Worm (Caenorhabditis elegans): Measurements from ENCODE around the gene C18A11.4.

C18A11.4 gene

DNA sequence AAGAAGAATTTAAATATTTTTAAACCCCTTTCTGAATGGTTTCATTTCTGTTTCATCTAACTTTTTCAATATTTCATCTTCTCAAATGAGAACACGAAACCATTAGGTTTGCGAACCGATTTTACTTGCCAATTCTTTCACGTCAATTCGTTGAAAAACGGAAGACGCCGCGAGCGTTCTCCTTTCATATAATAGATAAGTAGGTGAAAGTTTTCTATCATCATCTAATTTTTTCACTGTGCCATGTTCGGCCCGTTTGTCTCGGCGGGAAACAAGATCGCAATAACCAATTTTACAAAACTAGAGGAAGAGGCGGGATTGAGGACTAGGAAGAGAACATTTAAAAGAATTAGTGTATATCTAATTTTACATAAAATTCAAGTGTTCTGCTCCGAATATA is at the start of gene C18A11.4:
Gene C18A11.4, plus strand, starts transcription at position 367 of the 400 bp plus-strand sequence.
- no peak for TF ChIP-seq lin-13 (tag; optimal IDR thresholded peaks at IDR 0.05)

DNA sequence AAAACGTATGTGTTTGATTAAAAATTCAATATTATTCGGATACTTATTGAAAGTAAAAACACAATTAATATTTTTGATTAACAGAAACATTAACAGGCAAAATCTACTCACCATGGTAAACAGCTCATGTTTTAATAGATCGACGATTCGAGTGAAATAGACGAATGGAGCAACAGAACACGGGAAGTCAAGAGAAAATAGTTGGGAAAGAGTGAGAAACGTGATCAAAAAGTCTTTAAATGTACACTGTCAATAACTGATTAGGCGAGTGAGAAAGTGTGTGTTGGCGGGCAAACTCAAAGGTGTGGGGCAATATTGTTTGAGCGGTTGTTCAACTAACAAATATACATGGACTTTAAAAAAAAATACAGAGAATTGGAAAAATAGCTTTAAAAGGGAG is 47.4 kb upstream of the C18A11.4 start, which contains the start of gene sdpn-1:
Gene sdpn-1, minus strand, starts transcription at position 262 of the 400 bp plus-strand sequence.
- no peak for TF ChIP-seq elt-3 (tag; optimal IDR thresholded peaks at IDR 0.05)

DNA sequence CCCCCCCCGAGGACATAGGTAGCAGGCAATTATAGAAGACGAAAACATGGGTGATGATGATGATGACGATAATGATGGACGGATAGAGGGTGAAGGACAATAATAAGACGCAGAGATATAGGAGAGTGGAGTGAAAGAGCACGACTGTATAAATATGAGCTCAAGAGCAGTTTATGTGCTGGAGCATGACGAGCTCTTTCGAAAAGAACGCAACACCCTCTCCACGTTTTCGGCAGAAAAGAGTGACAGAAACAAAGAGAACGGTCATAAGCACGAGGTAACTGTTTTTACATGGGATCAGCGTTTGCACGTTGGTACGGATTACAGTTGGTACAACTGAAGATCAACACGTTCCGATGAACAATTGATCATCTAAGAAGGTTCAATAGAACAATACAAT is 46.4 kb upstream of the C18A11.4 start:
- TF ChIP-seq elt-3 (tag; optimal IDR thresholded peaks at IDR 0.05) (no peak), ceh-43 (GFP tag; optimal IDR thresholded peaks at IDR 0.05) (peak; percentile 14), pha-4 (tag; optimal IDR thresholded peaks at IDR 0.05) (peak; percentile 8)

DNA sequence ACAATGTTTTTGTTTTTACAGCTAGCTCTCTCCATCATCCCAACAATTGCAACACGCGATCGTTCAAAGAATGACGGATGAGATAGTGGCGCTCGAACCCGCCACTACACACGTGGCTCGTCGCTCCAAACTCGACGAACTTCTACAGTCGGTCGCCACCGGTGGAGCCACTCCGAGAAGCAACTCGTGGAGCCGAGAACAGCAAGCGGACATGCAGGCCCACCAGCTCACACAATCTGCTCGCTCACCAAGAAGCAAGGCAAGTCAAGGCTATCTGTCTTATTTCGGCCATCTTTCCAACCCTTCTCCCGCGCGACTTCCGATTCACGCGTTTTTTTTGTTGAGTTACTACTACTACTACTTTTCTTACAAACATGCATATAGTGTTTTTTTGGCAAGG is 41.7 kb upstream of the C18A11.4 start, which contains the start of the genes F45E1.1 and F45E1.2:
Gene F45E1.1, plus strand, starts transcription at position 20 of the 400 bp plus-strand sequence.
Gene F45E1.2, plus strand, starts transcription at position 71 of the 400 bp plus-strand sequence.
- TF ChIP-seq flh-1 (GFP tag; optimal IDR thresholded peaks at IDR 0.05) (no peak), sptf-1 (tag; optimal IDR thresholded peaks at IDR 0.05) (no peak), ceh-83 (GFP tag; optimal IDR thresholded peaks at IDR 0.05) (no peak), lin-13 (tag; optimal IDR thresholded peaks at IDR 0.05) (no peak), nhr-76 (tag; optimal IDR thresholded peaks at IDR 0.05) (no peak), lsy-2 (tag; optimal IDR thresholded peaks at IDR 0.05) (no peak), ceh-39 (tag; optimal IDR thresholded peaks at IDR 0.05) (no peak), tbx-8 (GFP tag; optimal IDR thresholded peaks at IDR 0.05) (no peak), unc-62 (GFP tag; optimal IDR thresholded peaks at IDR 0.05) (no peak), ham-2 (GFP tag; optimal IDR thresholded peaks at IDR 0.05) (no peak), zip-8 (tag; optimal IDR thresholded peaks at IDR 0.05) (no peak), unc-120 (tag; optimal IDR thresholded peaks at IDR 0.05; ENCODE audit: poor library complexity, severe bottlenecking) (no peak), bed-3 (GFP tag; optimal IDR thresholded peaks at IDR 0.05) (no peak), blmp-1 (tag; optimal IDR thresholded peaks at IDR 0.05) (no peak), nhr-28 (tag; optimal IDR thresholded peaks at IDR 0.05) (no peak), ces-1 (GFP tag; optimal IDR thresholded peaks at IDR 0.05) (no peak)

DNA sequence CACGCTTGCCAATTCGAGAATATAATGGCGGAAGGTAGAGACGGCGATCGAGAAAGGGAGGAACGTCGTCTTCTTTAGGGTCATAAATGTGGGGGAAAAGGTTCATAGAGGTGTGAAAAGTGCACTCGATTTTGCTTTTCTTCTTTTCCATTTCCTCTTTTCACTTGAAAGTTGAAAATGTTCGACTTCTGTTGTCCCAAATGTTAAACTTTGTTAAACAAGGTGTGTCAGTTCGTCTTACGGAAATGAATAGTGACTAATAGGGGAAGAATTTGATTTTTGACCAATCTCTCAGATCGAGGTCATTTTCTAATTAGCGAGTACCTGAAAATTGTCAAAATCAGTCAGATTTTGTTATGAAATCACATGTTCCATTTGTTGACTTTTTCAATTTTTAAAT is 40.5 kb upstream of the C18A11.4 start:
- TF ChIP-seq ztf-11 (tag; optimal IDR thresholded peaks at IDR 0.05) (no peak), lin-32 (GFP tag; optimal IDR thresholded peaks at IDR 0.05) (no peak), sem-2 (GFP tag; optimal IDR thresholded peaks at IDR 0.05) (no peak), unc-120 (tag; optimal IDR thresholded peaks at IDR 0.05; ENCODE audit: poor library complexity, severe bottlenecking) (no peak), hlh-1 (tag; optimal IDR thresholded peaks at IDR 0.05) (no peak), zip-8 (tag; optimal IDR thresholded peaks at IDR 0.05) (no peak), elt-1 (tag; optimal IDR thresholded peaks at IDR 0.05; ENCODE audit: borderline replicate concordance, insufficient read depth) (no peak), elt-3 (tag; optimal IDR thresholded peaks at IDR 0.05) (no peak), flh-1 (GFP tag; optimal IDR thresholded peaks at IDR 0.05) (no peak), tbx-8 (GFP tag; optimal IDR thresholded peaks at IDR 0.05) (no peak), sptf-1 (tag; optimal IDR thresholded peaks at IDR 0.05) (no peak), drap-1 (GFP tag; optimal IDR thresholded peaks at IDR 0.05) (no peak), lsy-2 (tag; optimal IDR thresholded peaks at IDR 0.05) (no peak), nhr-12 (tag; optimal IDR thresholded peaks at IDR 0.05) (no peak)

DNA sequence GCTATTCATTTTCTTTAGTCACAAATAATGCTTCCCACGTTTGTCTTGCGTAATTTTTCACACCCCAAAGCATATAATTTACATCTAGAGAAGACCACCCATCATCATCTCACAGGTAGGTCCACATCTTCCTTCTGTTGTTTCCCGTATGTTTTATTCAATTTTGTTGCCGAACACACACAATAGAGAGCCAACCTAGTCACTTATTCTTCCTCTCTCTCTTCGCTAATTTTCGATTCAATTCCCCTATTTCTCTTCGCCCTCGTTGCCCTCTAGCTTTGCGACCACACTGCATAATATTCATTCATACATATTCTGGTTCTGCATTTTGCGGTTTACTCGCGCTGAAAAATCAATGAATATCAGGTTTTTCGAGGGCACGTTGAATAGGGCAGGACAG is 39.4 kb upstream of the C18A11.4 start:
- no peak for TF ChIP-seq lin-13 (tag; optimal IDR thresholded peaks at IDR 0.05)
- TF ChIP-seq sptf-1 (tag; optimal IDR thresholded peaks at IDR 0.05), result peak; percentile 10
- peak; percentile 70 for TF ChIP-seq ces-1 (GFP tag; optimal IDR thresholded peaks at IDR 0.05)

DNA sequence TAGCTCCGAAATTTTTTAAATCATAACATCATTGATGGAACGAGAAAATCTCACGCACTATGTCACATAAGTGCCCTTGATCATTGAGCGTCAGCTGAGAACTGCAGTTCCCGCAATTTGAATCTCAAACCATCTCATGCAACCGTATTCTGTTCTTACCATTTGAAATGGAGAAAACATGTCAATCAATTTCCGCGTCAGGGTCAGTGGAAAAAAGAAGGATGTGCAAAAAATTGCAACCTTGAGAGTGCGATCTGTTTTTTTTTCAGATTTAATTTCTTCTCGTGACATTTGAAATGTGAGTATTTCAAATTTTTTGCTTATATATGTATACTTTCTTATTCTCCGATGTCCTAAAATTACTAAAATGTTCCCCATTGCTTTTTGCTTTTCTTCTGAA is 34.7 kb upstream of the C18A11.4 start:
- TF ChIP-seq unc-39 (tag; optimal IDR thresholded peaks at IDR 0.05), result no peak
- no peak for TF ChIP-seq ham-2 (GFP tag; optimal IDR thresholded peaks at IDR 0.05)
- no peak for TF ChIP-seq bed-3 (GFP tag; optimal IDR thresholded peaks at IDR 0.05)
- TF ChIP-seq nhr-12 (tag; optimal IDR thresholded peaks at IDR 0.05), result no peak
- no peak for TF ChIP-seq pha-4 (tag; optimal IDR thresholded peaks at IDR 0.05)
- TF ChIP-seq blmp-1 (tag; optimal IDR thresholded peaks at IDR 0.05), result no peak
- no peak for TF ChIP-seq unc-62 (GFP tag; optimal IDR thresholded peaks at IDR 0.05)
- no peak for TF ChIP-seq lin-32 (GFP tag; optimal IDR thresholded peaks at IDR 0.05)
- no peak for TF ChIP-seq nhr-2 (tag; optimal IDR thresholded peaks at IDR 0.05)
- TF ChIP-seq nhr-76 (tag; optimal IDR thresholded peaks at IDR 0.05), result no peak
- no peak for TF ChIP-seq ceh-39 (tag; optimal IDR thresholded peaks at IDR 0.05)
- TF ChIP-seq ztf-11 (tag; optimal IDR thresholded peaks at IDR 0.05), result no peak
- TF ChIP-seq mab-5 (tag; optimal IDR thresholded peaks at IDR 0.05), result no peak
- no peak for TF ChIP-seq lin-13 (tag; optimal IDR thresholded peaks at IDR 0.05)
- no peak for TF ChIP-seq snpc-4 (tag; optimal IDR thresholded peaks at IDR 0.05)
- TF ChIP-seq elt-1 (tag; optimal IDR thresholded peaks at IDR 0.05; ENCODE audit: borderline replicate concordance, insufficient read depth), result no peak
- no peak for TF ChIP-seq M03D4.4 (tag; optimal IDR thresholded peaks at IDR 0.05)
- no peak for TF ChIP-seq elt-3 (tag; optimal IDR thresholded peaks at IDR 0.05)
- TF ChIP-seq flh-1 (GFP tag; optimal IDR thresholded peaks at IDR 0.05), result no peak
- TF ChIP-seq cnd-1 (tag; optimal IDR thresholded peaks at IDR 0.05), result no peak
